Fruit fly (Drosophila melanogaster): ENCODE data around the gene Gr28a.
A peak's percentile ranks its signal among the peaks of the same experiment; 100 is the strongest.

Gene Gr28a

DNA sequence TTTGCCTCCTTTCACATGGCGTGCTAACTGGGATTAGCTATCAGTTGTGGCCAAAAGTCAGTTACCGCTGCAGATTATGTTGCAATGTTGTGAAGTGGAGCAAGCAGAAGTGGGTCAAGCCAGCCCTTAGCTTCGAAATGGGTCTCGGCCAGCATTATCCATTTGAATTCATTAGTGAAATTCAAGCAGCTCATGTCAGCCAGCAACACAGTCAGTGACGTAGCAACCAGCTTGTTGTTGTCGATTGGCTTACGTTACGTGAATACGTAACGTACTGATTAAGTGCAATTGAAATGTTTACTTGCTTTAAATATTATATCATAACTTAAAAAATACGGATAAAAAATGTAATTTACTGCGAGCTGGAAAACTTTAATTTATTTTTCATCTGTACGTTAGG lies 1.9 kb downstream of the Gr28a start:
- no peak for TF ChIP-seq noc (tag; optimal IDR thresholded peaks at IDR 0.05)

DNA sequence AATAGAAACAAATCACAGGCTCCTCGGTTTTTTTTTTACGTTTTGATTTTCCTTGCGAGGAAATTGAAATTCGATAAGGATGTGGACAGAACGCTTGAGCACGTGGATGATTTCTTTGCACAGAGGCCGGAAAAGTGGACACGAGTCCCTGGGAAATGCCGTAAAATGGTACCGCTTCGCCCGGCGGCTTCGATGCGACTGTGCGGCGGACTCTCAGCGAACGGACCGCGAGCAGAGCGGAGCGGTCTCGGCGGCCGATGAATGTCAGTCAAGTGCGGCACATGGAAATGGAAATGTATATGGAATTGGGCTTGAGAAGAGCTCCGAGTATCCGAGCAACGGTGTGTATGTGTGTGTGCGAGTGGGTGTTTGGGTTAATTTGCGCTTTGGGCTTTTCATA lies 3.0 kb downstream of the Gr28a start, which contains the start of gene santa-maria:
santa-maria (minus strand) TSS at position 279 of the 400 bp plus-strand sequence.
- no peak for TF ChIP-seq noc (tag; optimal IDR thresholded peaks at IDR 0.05)

DNA sequence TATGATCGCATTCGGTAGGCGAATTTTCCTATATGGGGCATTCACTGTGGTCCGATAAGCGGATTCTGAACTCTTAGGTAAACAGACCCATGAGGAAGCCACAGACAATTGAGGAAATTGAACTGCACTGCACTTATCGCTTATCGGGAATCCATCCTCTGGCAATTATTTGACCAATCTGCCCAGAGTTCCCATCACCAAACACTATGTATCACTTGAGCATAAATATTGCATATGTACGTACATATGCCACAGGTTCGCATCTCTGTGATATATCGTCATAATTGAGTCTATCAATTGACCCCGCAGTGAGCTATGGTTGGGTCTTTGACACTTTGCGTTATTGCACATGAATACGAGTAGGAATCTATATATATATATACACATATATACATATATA lies 5.6 kb downstream of the Gr28a start:
- TF ChIP-seq noc (tag; optimal IDR thresholded peaks at IDR 0.05), result no peak

DNA sequence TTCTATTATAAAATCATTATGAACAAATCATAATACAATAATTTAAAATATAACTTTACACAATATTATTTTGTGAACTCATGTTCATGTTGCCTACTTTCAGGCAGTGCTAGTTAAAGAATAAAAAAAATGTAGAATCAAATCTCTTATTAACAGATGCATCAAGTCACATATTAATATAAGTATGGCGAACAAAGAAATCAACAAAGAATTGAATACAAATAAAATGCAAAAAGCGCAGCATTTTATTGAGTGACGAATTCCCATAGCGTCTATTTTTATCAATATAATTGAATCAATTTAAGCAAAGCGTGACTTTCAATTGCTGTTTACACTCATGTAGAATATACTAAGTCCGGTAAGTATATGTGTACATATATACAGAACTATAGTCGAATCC lies 6.2 kb downstream of the Gr28a start:
- TF ChIP-seq noc (tag; optimal IDR thresholded peaks at IDR 0.05), result no peak

DNA sequence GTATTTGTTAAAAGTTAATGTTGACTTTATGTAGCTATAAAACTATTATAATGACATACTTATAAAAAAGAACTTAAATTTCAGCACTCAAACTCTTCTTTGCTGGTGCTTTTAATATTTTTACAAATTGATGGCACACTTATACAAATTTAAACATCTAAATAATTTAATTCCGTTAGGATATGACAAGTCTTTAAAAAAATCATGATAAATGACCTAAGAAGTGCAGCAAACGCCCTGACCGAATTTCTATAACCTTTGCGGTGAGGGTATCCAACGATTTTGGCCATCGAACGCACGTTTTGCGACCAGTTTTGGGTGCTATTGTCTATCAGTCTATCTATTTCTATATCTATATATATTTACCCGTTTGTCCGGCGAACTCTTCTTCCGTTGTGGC lies 11.1 kb downstream of the Gr28a start:
- peak; percentile 64 for TF ChIP-seq noc (tag; optimal IDR thresholded peaks at IDR 0.05)

DNA sequence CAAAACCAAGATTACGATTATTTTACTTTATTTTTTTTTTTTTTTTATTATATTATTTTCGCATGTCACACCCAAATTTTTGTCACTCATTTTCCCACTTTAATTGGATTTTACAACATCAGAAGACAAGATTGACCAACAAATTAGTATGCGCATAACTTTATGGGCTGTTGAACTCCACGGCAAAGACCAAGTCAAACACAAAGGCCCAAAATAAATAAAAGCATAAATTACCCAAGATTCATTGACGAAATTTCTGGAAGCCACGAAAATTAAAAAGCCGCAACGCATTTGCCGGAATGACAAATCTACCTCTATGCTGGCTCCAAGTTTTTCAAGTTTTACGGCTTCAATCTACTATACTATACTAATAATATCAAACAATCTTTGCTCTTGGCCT lies 11.9 kb downstream of the Gr28a start:
- no peak for TF ChIP-seq noc (tag; optimal IDR thresholded peaks at IDR 0.05)

DNA sequence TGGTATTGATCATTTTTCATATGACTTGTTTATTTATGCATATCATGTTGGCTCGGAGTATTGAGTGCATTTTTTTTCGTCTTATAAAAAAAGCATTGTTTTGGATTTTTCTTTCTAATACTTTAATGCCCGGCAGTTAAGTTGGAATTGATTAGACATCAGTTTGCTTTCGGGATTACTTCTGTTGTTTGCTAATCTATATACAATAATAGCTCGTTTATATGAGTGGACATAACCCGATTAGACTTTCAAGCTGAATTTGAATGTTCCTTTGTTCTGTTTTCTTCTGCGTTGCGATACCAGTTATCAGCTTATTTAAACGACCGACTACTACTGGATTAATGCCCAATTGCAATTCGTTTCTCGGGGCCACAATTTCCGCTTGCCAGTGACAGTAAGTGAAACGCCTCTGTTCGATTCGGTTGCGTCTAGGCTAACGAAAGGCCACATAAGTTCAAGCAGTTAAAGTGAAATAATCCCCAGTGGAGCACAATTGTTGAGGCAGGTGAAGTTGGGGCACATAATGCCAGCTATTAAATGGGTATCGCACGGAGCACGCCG lies 13.5 kb downstream of the Gr28a start:
- no peak for TF ChIP-seq noc (tag; optimal IDR thresholded peaks at IDR 0.05)

DNA sequence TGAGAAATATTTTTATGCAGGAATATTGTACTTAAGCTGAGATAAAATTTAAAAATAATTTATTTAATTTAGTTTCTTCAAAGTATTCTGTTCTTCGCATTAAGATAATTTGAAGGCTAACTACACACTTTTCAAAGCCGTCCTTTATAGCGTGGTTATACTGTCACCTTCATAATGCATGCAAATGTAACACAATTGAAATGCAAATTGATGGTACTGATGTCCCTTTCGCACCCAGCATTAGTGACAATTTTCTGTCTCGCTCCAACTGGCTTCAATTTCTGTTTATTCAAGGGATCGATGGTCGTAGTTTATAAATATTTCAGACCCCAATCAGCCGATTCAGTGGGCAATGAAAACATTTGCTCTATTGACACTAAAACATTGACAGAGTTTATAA lies 15.5 kb downstream of the Gr28a start:
- no peak for TF ChIP-seq noc (tag; optimal IDR thresholded peaks at IDR 0.05)

DNA sequence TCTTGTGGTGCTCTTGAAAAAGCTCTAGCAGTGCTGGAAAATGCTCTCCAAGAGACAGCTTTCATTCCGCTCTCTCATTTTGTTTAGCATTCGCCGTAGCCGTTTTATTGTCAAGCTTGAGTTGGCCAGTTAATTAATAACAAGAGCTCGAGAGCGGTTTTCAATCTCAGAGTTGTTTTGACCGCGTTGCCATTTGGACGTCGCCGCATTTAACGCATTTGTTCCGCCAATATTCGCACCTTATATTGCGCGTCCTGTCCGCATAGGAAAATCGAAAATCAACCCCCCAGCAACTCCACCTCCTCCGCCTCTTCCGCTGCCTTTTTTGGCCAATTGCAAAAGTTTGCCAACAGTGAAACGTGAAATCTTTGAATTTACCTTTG lies 16.7 kb downstream of the Gr28a start, which contains the start of gene CG5973:
CG5973 (plus strand) TSS at position 168 of the 383 bp plus-strand sequence.
- no peak for TF ChIP-seq noc (tag; optimal IDR thresholded peaks at IDR 0.05)

DNA sequence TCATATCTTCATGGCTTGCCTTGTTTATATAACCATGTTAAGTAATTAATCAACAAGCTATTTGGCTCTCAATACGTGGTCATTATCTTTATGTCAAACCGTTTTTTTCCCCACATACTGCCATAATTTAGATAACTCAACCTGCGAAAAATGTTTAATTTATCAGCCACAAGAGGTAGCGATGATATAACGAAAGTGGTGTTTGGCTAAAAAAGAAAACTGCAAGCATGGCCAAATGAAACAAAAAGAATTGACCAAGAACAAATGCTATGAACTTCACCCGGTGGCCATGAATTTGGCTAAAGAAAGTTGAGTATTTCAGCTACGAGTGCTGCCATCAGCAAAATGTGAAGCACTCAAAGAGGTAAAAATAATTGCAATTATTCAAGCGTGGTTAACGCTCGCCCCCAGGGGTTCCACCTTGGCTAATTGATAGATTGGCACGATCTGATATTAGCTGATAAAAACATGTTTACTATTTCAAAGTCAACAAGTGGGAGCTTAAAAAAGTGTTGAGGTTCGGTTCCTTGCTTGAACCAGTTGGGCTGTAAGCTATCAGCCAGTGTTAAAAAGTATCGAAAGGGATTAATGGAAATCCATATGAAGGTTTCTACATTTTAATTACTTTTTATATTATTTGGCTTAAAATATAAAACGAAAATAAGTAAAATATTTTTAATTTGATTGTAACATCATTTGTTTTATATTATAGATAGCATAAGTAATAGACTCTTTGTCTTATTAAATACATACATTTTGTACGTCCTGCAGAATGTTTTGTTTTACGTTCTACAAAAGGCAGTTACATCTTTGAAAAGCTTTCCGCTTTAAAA lies 17.3 kb downstream of the Gr28a start:
- TF ChIP-seq noc (tag; optimal IDR thresholded peaks at IDR 0.05), result peak; percentile 71

DNA sequence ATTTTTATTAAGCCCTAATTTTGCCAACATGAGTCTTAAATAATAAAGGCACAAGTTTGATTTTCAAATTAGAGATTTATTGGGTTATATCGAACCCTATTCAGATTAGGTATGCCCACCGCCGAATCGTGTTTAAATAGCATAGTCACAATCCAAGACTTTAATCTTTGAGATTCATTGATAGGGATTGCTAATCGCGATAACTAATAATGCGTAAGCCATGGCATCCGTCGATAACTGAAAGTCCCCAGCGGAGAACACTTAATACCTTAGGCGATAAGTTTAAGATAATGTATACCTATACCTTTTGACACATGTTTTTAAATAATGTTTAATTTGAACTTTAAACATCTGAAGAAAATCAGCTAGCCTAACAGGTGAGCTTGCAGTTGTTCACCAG lies 18.5 kb downstream of the Gr28a start:
- TF ChIP-seq noc (tag; optimal IDR thresholded peaks at IDR 0.05), result no peak

DNA sequence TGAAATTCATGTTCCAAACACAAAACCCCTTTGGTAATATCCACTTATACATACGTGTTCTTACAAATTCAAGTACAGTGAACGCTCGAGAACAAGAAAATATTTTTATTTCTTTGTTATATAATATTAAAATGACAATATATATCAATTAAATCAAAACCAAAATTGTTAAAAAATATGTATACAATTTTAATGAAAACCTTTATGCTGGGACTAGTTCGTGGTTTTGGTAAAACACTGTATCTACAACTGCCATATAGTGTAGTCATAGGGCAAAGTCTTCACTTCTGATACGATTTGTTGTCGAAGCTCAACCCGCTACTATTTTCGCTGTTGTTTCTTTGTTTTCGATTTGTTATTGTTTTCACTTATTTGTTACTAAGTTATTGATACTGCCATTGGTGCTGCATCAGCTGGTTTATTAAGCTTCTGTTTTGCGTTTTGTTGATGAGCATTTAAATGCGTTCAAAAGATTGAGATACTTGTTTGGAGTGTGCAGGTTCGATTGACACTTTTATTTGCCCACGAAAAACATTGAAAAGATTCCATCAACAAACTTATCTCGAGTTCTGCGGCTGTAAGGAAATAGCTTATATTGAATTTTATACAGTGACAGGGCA lies 19.2 kb downstream of the Gr28a start:
- peak; percentile 68 for TF ChIP-seq noc (tag; optimal IDR thresholded peaks at IDR 0.05)

DNA sequence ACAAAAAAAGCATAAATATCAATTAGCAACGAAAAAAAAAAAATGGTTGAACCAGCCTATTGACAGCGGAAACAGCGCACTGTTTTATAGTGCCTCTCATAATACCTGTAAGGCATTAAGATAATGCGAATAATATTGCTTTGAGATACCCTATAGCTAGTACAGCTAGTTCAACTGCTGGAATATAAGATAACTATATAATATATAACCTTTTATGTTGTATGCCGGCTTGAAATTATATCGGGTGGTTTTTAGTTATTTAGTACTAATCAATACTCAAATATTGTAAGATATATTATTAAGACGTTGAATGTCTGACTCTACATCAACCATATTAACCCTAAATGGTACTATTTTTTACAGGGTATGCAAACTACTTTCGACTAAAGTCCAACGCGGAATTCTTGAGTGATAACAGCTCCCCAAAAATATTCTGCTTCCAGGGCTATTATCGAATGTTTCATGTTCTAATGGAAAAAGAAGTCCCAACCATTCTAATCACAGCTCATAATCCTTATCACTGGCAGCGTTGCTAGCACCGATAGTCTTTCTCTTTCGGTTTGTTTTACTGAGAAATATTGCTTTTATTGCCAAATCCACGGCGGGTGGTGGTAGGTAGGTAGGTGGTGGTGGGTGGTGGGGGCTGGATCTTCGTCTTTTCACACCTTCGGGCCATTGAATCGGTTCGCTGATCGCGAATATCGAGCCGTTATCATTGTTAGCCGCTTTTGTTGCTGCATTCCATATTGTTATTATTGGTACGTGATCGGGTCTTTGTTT lies 19.9 kb downstream of the Gr28a start:
- peak; percentile 98 for TF ChIP-seq noc (tag; optimal IDR thresholded peaks at IDR 0.05)

DNA sequence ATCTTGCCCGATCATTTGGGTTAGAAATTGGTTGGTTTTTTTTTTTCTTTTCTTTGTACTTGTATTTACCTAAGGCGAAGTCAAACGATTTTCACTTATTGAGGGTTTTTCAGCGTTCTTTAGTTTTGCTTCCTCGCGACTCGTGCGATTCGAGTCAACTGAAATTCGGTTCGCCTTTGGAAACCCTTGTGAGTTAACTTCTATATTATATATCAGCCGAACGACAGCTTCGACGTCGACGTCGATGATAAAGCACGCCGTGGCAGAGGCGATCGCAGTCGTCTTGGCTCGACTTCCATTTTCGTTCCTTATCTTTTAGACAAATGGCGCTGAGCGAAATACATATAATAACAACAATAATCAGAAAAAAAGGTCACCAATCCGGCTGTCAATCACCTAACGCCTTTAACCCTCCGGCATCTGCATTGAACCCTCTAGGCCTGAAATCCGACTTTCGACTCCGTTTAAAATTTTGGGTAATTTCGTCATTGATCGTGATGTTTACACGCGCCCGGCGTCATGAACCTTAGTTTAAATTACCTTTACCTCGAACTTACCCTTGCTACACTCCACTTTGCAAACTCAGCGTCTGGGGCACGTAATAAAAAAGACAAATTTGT lies 20.6 kb downstream of the Gr28a start, which contains the start of gene CG5958:
CG5958 (minus strand) TSS at position 180 of the 620 bp plus-strand sequence.
- TF ChIP-seq noc (tag; optimal IDR thresholded peaks at IDR 0.05), result no peak

DNA sequence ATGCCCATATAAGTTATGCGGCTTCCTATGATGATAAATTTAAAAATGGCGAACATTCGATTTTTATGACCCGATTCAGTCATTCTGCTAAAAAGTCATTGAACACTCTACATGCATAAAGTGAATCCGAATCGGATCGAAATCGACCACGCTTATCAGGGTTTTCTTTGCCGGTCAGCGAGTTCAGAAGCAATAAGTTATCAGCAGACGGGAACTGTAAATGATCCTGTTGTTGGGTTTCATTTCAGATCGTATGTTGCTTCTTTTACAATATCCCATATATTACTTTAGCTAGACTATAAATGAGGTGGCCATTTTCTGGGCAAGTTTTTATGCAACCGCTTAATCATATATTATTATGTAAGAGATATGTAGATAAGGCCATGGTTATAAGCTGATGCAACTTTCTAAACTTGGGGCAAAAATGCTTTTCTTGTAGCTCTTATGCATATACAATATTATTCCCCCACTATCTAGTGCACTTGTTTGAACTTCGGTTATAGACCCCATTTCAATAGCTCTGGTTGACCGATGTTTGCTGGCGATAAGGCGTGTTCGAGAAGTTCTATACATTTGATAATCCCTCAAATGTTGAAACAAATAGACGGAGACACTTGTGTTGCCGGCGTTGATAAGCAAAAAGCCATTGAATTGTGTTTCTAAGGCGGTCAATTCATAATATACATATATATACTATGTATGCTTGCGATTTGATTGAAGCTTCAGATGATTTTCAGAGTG lies 22.0 kb downstream of the Gr28a start:
- peak; percentile 42 for TF ChIP-seq noc (tag; optimal IDR thresholded peaks at IDR 0.05)
